Worm (Caenorhabditis elegans): ENCODE measurements around the gene pqn-63.

DNA sequence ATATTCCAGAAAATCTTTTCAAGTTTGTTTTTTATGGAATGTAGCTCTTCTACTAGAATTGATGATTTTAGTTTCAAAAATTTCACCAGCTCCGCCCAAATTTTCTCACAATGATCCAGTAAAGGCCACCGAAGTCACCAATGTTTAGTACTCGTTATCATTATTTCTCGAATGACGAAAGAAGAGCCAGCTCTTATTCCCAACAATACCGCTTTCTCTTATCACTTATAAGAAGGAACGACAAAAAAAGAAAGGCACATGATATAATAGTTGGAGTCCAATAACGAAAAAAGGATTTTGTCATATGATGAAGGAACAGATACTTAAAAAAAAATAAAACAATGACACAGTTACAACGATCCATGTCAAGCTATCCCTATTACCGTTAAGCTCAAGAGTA, 44.8 kb upstream of the pqn-63 start:
- no peak for TF ChIP-seq elt-1 (tag; optimal IDR thresholded peaks at IDR 0.05; ENCODE audit: borderline replicate concordance, insufficient read depth)
- TF ChIP-seq unc-62 (GFP tag; optimal IDR thresholded peaks at IDR 0.05): no peak
- TF ChIP-seq sptf-1 (tag; optimal IDR thresholded peaks at IDR 0.05): no peak

Data from whole organism, mixed stage, embryonic.